Fruit fly (Drosophila melanogaster): ENCODE results near the gene CG14391.

dm6 chr3R:12697571-12698039, 3.0 kb upstream of the CG14391 start:
- no peak for TF ChIP-seq CG17385 (GFP tag; optimal IDR thresholded peaks at IDR 0.05)
- TF ChIP-seq CG13775 (GFP tag; optimal IDR thresholded peaks at IDR 0.05) = peak; percentile 10
- TF ChIP-seq CG34376 (GFP tag; optimal IDR thresholded peaks at IDR 0.05) = peak; percentile 37
- no peak for TF ChIP-seq abd-A (tag; optimal IDR thresholded peaks at IDR 0.05)
- no peak for TF ChIP-seq CG7556 (GFP tag; optimal IDR thresholded peaks at IDR 0.05)
- TF ChIP-seq bab2 (GFP tag; optimal IDR thresholded peaks at IDR 0.05) = no peak
- no peak for TF ChIP-seq Drgx (GFP tag; IDR thresholded peaks at IDR 0.05)
- no peak for TF ChIP-seq Ada2b (GFP tag; IDR thresholded peaks at IDR 0.05)
